Fruit fly (Drosophila melanogaster) whole organism, embryonic: Measurements from ENCODE around the gene lap.

ENCODE experiments used
- Adf1 ChIP-seq: fragments of 200-800 bp; sonication (Bioruptor generic); IDR thresholded peaks from 2 replicates; pipeline ENCODE4 v1.3.6; 2022; ENCODE audit warnings: missing biosample characterization, missing genetic modification characterization
- CG10267 ChIP-seq: fragments of 200-800 bp; sonication (Bioruptor generic); optimal IDR thresholded peaks from 2 replicates; lab custom pipeline; 2018; ENCODE audit warnings: missing biosample characterization, mild to moderate bottlenecking, missing genetic modification characterization, moderate library complexity
- CG1233 ChIP-seq: fragments of 200-800 bp; sonication (Bioruptor generic); optimal IDR thresholded peaks from 4 replicates; lab custom pipeline; 2018; ENCODE audit warnings: missing biosample characterization, mild to moderate bottlenecking, missing genetic modification characterization
- CG12659 ChIP-seq: fragments of 200-800 bp; sonication (Bioruptor generic); optimal IDR thresholded peaks from 3 replicates; lab custom pipeline; 2017; ENCODE audit warnings: mild to moderate bottlenecking, missing biosample characterization, missing genetic modification reagents, missing genetic modification characterization
- CG12942 ChIP-seq: fragments of 200-800 bp; sonication (Bioruptor generic); optimal IDR thresholded peaks from 3 replicates; lab custom pipeline; 2016; ENCODE audit warnings: missing biosample characterization, missing genetic modification characterization
- CG14860 ChIP-seq: fragments of 200-800 bp; sonication (Bioruptor generic); IDR thresholded peaks from 3 replicates; pipeline ENCODE4 v1.3.6; 2022; ENCODE audit warnings: missing biosample characterization, missing genetic modification characterization; ENCODE audit not compliant: partially characterized antibody
- CG1647 ChIP-seq: fragments of 200-800 bp; sonication (Bioruptor generic); optimal IDR thresholded peaks from 3 replicates; lab custom pipeline; 2016; ENCODE audit warnings: missing biosample characterization, missing genetic modification characterization
- CG17361 ChIP-seq: fragments of 200-800 bp; sonication (Bioruptor generic); IDR thresholded peaks from 3 replicates; pipeline ENCODE4 v1.3.6; 2022; ENCODE audit warnings: missing biosample characterization, missing genetic modification characterization
- CG17385 ChIP-seq: fragments of 200-800 bp; sonication (Bioruptor generic); optimal IDR thresholded peaks from 3 replicates; lab custom pipeline; 2018; ENCODE audit warnings: missing biosample characterization, mild to moderate bottlenecking, missing genetic modification characterization
- CG18764 ChIP-seq: fragments of 200-800 bp; sonication (Bioruptor generic); optimal IDR thresholded peaks from 3 replicates; lab custom pipeline; 2016; ENCODE audit warnings: missing biosample characterization, missing genetic modification characterization
- CG2875 ChIP-seq: fragments of 200-800 bp; sonication (Bioruptor generic); optimal IDR thresholded peaks from 2 replicates; lab custom pipeline; 2017; ENCODE audit warnings: missing biosample characterization, mild to moderate bottlenecking, missing genetic modification characterization, missing genetic modification reagents
- CG31388 ChIP-seq: fragments of 200-800 bp; sonication (Bioruptor generic); optimal IDR thresholded peaks from 2 replicates; lab custom pipeline; 2016; ENCODE audit warnings: missing biosample characterization, missing genetic modification characterization
- CG32532 ChIP-seq: fragments of 200-800 bp; sonication (Bioruptor generic); IDR thresholded peaks from 2 replicates; pipeline ENCODE4 v1.3.6; 2022; ENCODE audit warnings: missing biosample characterization, missing genetic modification characterization
- CG34224 ChIP-seq: fragments of 200-800 bp; sonication (Bioruptor generic); IDR thresholded peaks from 3 replicates; pipeline ENCODE4 v1.3.6; 2022; ENCODE audit warnings: missing biosample characterization, missing genetic modification characterization; ENCODE audit not compliant: partially characterized antibody
- CG3726 ChIP-seq: fragments of 200-800 bp; sonication (Bioruptor generic); IDR thresholded peaks from 3 replicates; pipeline ENCODE4, ENCODE4 v1.3.6; 2022; ENCODE audit warnings: missing biosample characterization, missing genetic modification characterization
- CG4730 ChIP-seq: fragments of 200-800 bp; sonication (Bioruptor generic); IDR thresholded peaks from 2 replicates; pipeline ENCODE4 v1.3.6; 2022; ENCODE audit warnings: missing biosample characterization, missing genetic modification characterization
- CG7745 ChIP-seq: fragments of 200-800 bp; sonication (Bioruptor generic); optimal IDR thresholded peaks from 2 replicates; lab custom pipeline; 2018; ENCODE audit warnings: missing biosample characterization, mild to moderate bottlenecking, missing genetic modification characterization, moderate library complexity
- CG9797 ChIP-seq: fragments of 200-800 bp; sonication (Bioruptor generic); optimal IDR thresholded peaks from 3 replicates; lab custom pipeline; 2018; ENCODE audit warnings: missing biosample characterization, mild to moderate bottlenecking, missing genetic modification characterization
- CG9876 ChIP-seq: fragments of 200-800 bp; sonication (Bioruptor generic); optimal IDR thresholded peaks from 2 replicates; lab custom pipeline; 2016; ENCODE audit warnings: missing biosample characterization, missing genetic modification characterization
- CG9932 ChIP-seq: fragments of 200-800 bp; sonication (Bioruptor generic); IDR thresholded peaks from 2 replicates; pipeline ENCODE4 v1.3.6; 2022; ENCODE audit warnings: missing biosample characterization, missing genetic modification characterization
- Camta ChIP-seq: fragments of 200-800 bp; sonication (Bioruptor generic); optimal IDR thresholded peaks from 2 replicates; lab custom pipeline; 2016; ENCODE audit warnings: missing biosample characterization, missing genetic modification characterization
- Elba2 ChIP-seq: fragments of 200-800 bp; sonication (Bioruptor generic); optimal IDR thresholded peaks from 3 replicates; lab custom pipeline; 2016; ENCODE audit warnings: missing biosample characterization, missing genetic modification characterization
- Hmx ChIP-seq: fragments of 200-800 bp; sonication (Bioruptor generic); optimal IDR thresholded peaks from 2 replicates; lab custom pipeline; 2016; ENCODE audit warnings: missing biosample characterization, missing genetic modification characterization
- Mes4 ChIP-seq: fragments of 200-800 bp; sonication (Bioruptor generic); optimal IDR thresholded peaks from 2 replicates; lab custom pipeline; 2016; ENCODE audit warnings: missing biosample characterization, missing genetic modification characterization
- NfI ChIP-seq: fragments of 200-800 bp; sonication (Bioruptor generic); optimal IDR thresholded peaks from 3 replicates; lab custom pipeline; 2018; ENCODE audit warnings: missing biosample characterization, mild to moderate bottlenecking, missing genetic modification characterization, moderate library complexity
- Scr ChIP-seq: fragments of 200-800 bp; sonication (Bioruptor generic); IDR thresholded peaks from 2 replicates; pipeline ENCODE4 v1.3.6; 2022; ENCODE audit warnings: missing biosample characterization, missing genetic modification characterization; ENCODE audit not compliant: partially characterized antibody
- Usf ChIP-seq: fragments of 200-800 bp; sonication (Bioruptor generic); optimal IDR thresholded peaks from 2 replicates; lab custom pipeline; 2017; ENCODE audit warnings: missing genotype, missing biosample characterization, missing genetic modification characterization
- Xbp1 ChIP-seq: fragments of 200-800 bp; sonication (Bioruptor generic); optimal IDR thresholded peaks from 3 replicates; lab custom pipeline; 2016; ENCODE audit warnings: missing biosample characterization, mild to moderate bottlenecking, missing genetic modification characterization
- ase ChIP-seq: fragments of 200-800 bp; sonication (Bioruptor generic); IDR thresholded peaks from 3 replicates; pipeline ENCODE4 v1.3.6; 2022; ENCODE audit warnings: missing biosample characterization, missing genetic modification characterization
- crc ChIP-seq: fragments of 200-800 bp; sonication (Bioruptor generic); optimal IDR thresholded peaks from 2 replicates; lab custom pipeline; 2016; ENCODE audit warnings: missing biosample characterization, missing genetic modification characterization
- cwo ChIP-seq: fragments of 200-800 bp; sonication (Bioruptor generic); optimal IDR thresholded peaks from 3 replicates; lab custom pipeline; 2017; ENCODE audit warnings: missing biosample characterization, missing genetic modification characterization, mild to moderate bottlenecking, moderate library complexity, missing genetic modification reagents
- emc ChIP-seq: fragments of 200-800 bp; sonication (Bioruptor generic); optimal IDR thresholded peaks from 2 replicates; lab custom pipeline; 2016; ENCODE audit warnings: missing biosample characterization, missing genetic modification characterization
- en ChIP-seq: fragments of 200-800 bp; sonication (Bioruptor generic); optimal IDR thresholded peaks from 2 replicates; lab custom pipeline; 2016; ENCODE audit warnings: missing biosample characterization, missing genetic modification characterization
- exex ChIP-seq: fragments of 200-800 bp; sonication (Bioruptor generic); optimal IDR thresholded peaks from 4 replicates; lab custom pipeline; 2018; ENCODE audit warnings: missing biosample characterization, mild to moderate bottlenecking, missing genetic modification characterization, moderate library complexity
- grn ChIP-seq: fragments of 200-800 bp; sonication (Bioruptor generic); optimal IDR thresholded peaks from 3 replicates; lab custom pipeline; 2017; ENCODE audit warnings: missing biosample characterization, missing genetic modification characterization
- gt ChIP-seq: fragments of 200-800 bp; sonication (Bioruptor generic); IDR thresholded peaks from 2 replicates; pipeline ENCODE4 v1.3.6; 2022; ENCODE audit warnings: missing biosample characterization, missing genetic modification characterization
- ham ChIP-seq: fragments of 200-800 bp; sonication (Bioruptor generic); IDR thresholded peaks from 2 replicates; pipeline ENCODE4 v1.3.6; 2022; ENCODE audit warnings: missing biosample characterization, missing genetic modification characterization
- her ChIP-seq: fragments of 200-800 bp; sonication (Bioruptor generic); optimal IDR thresholded peaks from 2 replicates; lab custom pipeline; 2016; ENCODE audit warnings: missing biosample characterization, missing genetic modification characterization
- lab ChIP-seq: fragments of 200-800 bp; sonication (Bioruptor generic); optimal IDR thresholded peaks from 3 replicates; lab custom pipeline; 2017; ENCODE audit warnings: missing biosample characterization, missing genetic modification characterization, mild to moderate bottlenecking, moderate library complexity, missing genetic modification reagents
- lbe ChIP-seq: fragments of 200-800 bp; sonication (Bioruptor generic); optimal IDR thresholded peaks from 2 replicates; lab custom pipeline; 2016; ENCODE audit warnings: missing biosample characterization, mild to moderate bottlenecking, missing genetic modification characterization
- peb ChIP-seq: fragments of 200-800 bp; sonication (Bioruptor generic); IDR thresholded peaks from 2 replicates; pipeline ENCODE4 v1.3.6; 2022; ENCODE audit warnings: missing biosample characterization, missing genetic modification characterization
- row ChIP-seq: fragments of 200-800 bp; sonication (Bioruptor generic); IDR thresholded peaks from 3 replicates; pipeline ENCODE4 v1.3.6; 2022; ENCODE audit warnings: missing biosample characterization, missing genetic modification characterization
- sens ChIP-seq: fragments of 200-800 bp; sonication (Bioruptor generic); peaks from one replicate; lab custom pipeline; 2016; ENCODE audit warnings: missing biosample characterization, missing genetic modification characterization
- sim ChIP-seq: fragments of 200-800 bp; sonication (Bioruptor generic); IDR thresholded peaks from 2 replicates; pipeline ENCODE4 v1.3.6; 2022; ENCODE audit warnings: missing biosample characterization, missing genetic modification characterization
- tio ChIP-seq: fragments of 200-800 bp; sonication (Bioruptor generic); optimal IDR thresholded peaks from 2 replicates; lab custom pipeline; 2017; ENCODE audit warnings: missing biosample characterization, missing genetic modification characterization, inconsistent platforms
- tll ChIP-seq, 2 experiments: fragments of 200-800 bp in 1 of 2; fragments of >200 bp in 1 of 2; sonication (Bioruptor generic) in 1 of 2; optimal IDR thresholded peaks; 2 replicates each; lab custom pipeline; 2017 to 2019; ENCODE audit warnings: missing biosample characterization in 2 of 2, missing genetic modification characterization in 2 of 2, mild to moderate bottlenecking in 1 of 2, moderate library complexity in 1 of 2
- vnd ChIP-seq: fragments of 200-800 bp; sonication (Bioruptor generic); IDR thresholded peaks from 3 replicates; pipeline ENCODE4 v1.3.6; 2022; ENCODE audit warnings: missing biosample characterization, missing genetic modification characterization; ENCODE audit not compliant: partially characterized antibody
- wdn ChIP-seq: fragments of 200-800 bp; sonication (Bioruptor generic); IDR thresholded peaks from 2 replicates; pipeline ENCODE4 v1.3.6; 2022; ENCODE audit warnings: missing biosample characterization, missing genetic modification characterization
- wek ChIP-seq: fragments of 200-800 bp; sonication (Bioruptor generic); optimal IDR thresholded peaks from 3 replicates; lab custom pipeline; 2018; ENCODE audit warnings: missing biosample characterization, mild to moderate bottlenecking, missing genetic modification characterization, moderate library complexity
- zfh2 ChIP-seq: fragments of 200-800 bp; sonication (Bioruptor generic); optimal IDR thresholded peaks from 2 replicates; lab custom pipeline; 2016; ENCODE audit warnings: missing biosample characterization, missing genetic modification characterization

lap gene

DNA sequence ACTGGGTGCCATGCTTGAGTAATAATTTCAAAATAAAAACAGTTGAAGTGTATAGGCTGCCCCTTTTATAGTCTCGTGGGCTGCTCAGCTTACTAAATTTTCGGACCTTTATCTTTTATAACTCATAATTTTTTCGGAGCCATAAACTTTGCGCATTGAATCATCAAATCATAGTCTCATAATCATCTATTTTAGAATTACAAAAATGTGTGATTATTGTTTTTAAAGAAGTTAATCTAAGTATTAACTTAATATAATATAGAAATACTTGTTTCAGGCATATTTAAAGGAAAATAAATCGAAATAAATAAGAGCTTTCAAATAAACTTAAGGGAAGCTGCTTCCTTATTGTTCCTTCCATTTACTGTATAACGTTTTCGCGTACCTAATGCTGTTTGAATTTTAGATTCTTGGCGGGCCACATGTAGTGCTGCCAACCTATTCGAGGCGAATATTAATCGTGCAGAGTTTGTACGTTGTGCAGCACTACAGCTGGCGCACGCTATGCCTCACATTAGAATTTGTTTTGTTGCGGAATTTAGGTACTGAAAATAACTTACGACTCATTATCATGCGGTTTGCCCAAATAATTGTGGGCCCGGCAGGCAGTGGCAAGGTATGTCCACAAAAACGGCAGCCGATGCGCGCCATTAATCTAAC is 42.4 kb upstream of the lap start, which contains the start of the genes CG14610 and CG2656 (continued):
- TF ChIP-seq CG1647 (GFP tag; lab: Kevin White, UChicago) = peak; percentile 79
- TF ChIP-seq exex (tag; lab: Kevin White, UChicago) = no peak
- peak; percentile 28; the same call in 2 of the 3 replicates for TF ChIP-seq CG34224 (GFP tag; lab: Robert Waterston, UW)
- TF ChIP-seq CG32532 = peak; percentile 71
- no peak for TF ChIP-seq Hmx (GFP tag; lab: Kevin White, UChicago)
- TF ChIP-seq Xbp1 (GFP tag; lab: Kevin White, UChicago) = peak; percentile 93
- peak; percentile 89 for TF ChIP-seq her
- no peak for TF ChIP-seq grn
- TF ChIP-seq CG14860 (GFP tag; lab: Robert Waterston, UW) = no peak
- no peak for TF ChIP-seq sim (GFP tag; lab: Robert Waterston, UW)
- TF ChIP-seq CG10267 = peak; percentile 99
- TF ChIP-seq lbe = no peak
- TF ChIP-seq CG17385 (GFP tag; lab: Kevin White, UChicago) = peak; percentile 49
- peak; percentile 59 for TF ChIP-seq en (GFP tag; lab: Kevin White, UChicago)
- TF ChIP-seq Elba2 (GFP tag; lab: Kevin White, UChicago) = peak; percentile 25
- peak; percentile 21 for TF ChIP-seq CG31388 (GFP tag; lab: Kevin White, UChicago)
- TF ChIP-seq CG12659 (GFP tag; lab: Kevin White, UChicago) = peak; percentile 78
- TF ChIP-seq tio = no peak
- TF ChIP-seq row (GFP tag; lab: Robert Waterston, UW) = peak; percentile 48
- 0 out of 2 replicates have a peak, but pooled peaks have one; percentile 16 for TF ChIP-seq Adf1 (GFP tag; lab: Robert Waterston, UW)
- TF ChIP-seq CG2875 (GFP tag; lab: Kevin White, UChicago) = no peak
- TF ChIP-seq tll (GFP tag; optimal IDR thresholded peaks at IDR 0.05; lab: Kevin White, UChicago) = no peak
- TF ChIP-seq CG9932 (GFP tag; lab: Robert Waterston, UW) = peak; percentile 86
- TF ChIP-seq lab = peak; percentile 82
- TF ChIP-seq ase = no peak
- no peak for TF ChIP-seq CG17361 (GFP tag; lab: Robert Waterston, UW)
- TF ChIP-seq sens (GFP tag; lab: Kevin White, UChicago) = peak; percentile 96
- TF ChIP-seq CG9797 (GFP tag; lab: Kevin White, UChicago) = peak; percentile 39
- TF ChIP-seq gt (GFP tag; lab: Robert Waterston, UW) = no peak; the same call in 1 of the 2 replicates
- no peak for TF ChIP-seq CG4730
- TF ChIP-seq Camta = peak; percentile 60
- TF ChIP-seq CG1233 = peak; percentile 32
- peak; percentile 70 for TF ChIP-seq crc
- TF ChIP-seq CG7745 = no peak
- no peak for TF ChIP-seq peb (GFP tag; lab: Robert Waterston, UW)
- TF ChIP-seq CG18764 (GFP tag; lab: Kevin White, UChicago) = peak; percentile 78
- peak; percentile 86 for TF ChIP-seq zfh2
- TF ChIP-seq wek (GFP tag; lab: Kevin White, UChicago) = peak; percentile 45
- no peak for TF ChIP-seq CG3726
- 0 out of 2 replicates have a peak, but pooled peaks have one; percentile 44 for TF ChIP-seq wdn (GFP tag; lab: Robert Waterston, UW)
- peak; percentile 59 for TF ChIP-seq Scr (GFP tag; lab: Robert Waterston, UW)
- TF ChIP-seq Usf (GFP tag; lab: Kevin White, UChicago) = peak; percentile 3
- TF ChIP-seq NfI (GFP tag; lab: Kevin White, UChicago) = peak; percentile 80
- no peak for TF ChIP-seq ham (GFP tag; lab: Robert Waterston, UW)
- peak; percentile 68 for TF ChIP-seq CG9876 (GFP tag; lab: Kevin White, UChicago)
- 0 out of 3 replicates have a peak, but pooled peaks have one; percentile 13 for TF ChIP-seq vnd (GFP tag; lab: Robert Waterston, UW)
- peak; percentile 43 for TF ChIP-seq emc
- TF ChIP-seq cwo = peak; percentile 47
- peak; percentile 67 for TF ChIP-seq Mes4 (GFP tag; lab: Kevin White, UChicago)
- TF ChIP-seq CG12942 (GFP tag; lab: Kevin White, UChicago) = peak; percentile 87
